Worm (Caenorhabditis elegans): ENCODE data around the gene C29F9.8.
A peak's percentile ranks its signal among the peaks of the same experiment; 100 is the strongest.

ce11 chrIII:65626-65937 lies 31.3 kb downstream of the C29F9.8 start:
- TF ChIP-seq mls-2 (tag; optimal IDR thresholded peaks at IDR 0.05), result no peak
- no peak for TF ChIP-seq pha-4 (tag; optimal IDR thresholded peaks at IDR 0.05)
- TF ChIP-seq ztf-11 (tag; optimal IDR thresholded peaks at IDR 0.05), result no peak
- peak; percentile 72 for TF ChIP-seq unc-62 (GFP tag; optimal IDR thresholded peaks at IDR 0.05)

Measured in whole organism, mixed stage, embryonic.